Worm (Caenorhabditis elegans): ENCODE measurements around the gene F31F4.17.

ce11 chrV:660210-660609 lies at the start of gene F31F4.17:
- no peak for TF ChIP-seq mel-28 (tag; optimal IDR thresholded peaks at IDR 0.05; ENCODE audit: borderline replicate concordance)
- TF ChIP-seq somi-1 (GFP tag; optimal IDR thresholded peaks at IDR 0.05), result no peak
- TF ChIP-seq attf-5 (GFP tag; optimal IDR thresholded peaks at IDR 0.05), result no peak
- no peak for TF ChIP-seq ceh-100 (GFP tag; IDR thresholded peaks at IDR 0.05)
- TF ChIP-seq ceh-40 (GFP tag; IDR thresholded peaks at IDR 0.05), result no peak
- no peak for TF ChIP-seq ceh-58 (GFP tag; IDR thresholded peaks at IDR 0.05)
- TF ChIP-seq hmg-1.2 (GFP tag; IDR thresholded peaks at IDR 0.05), result no peak
- no peak for TF ChIP-seq nhr-90 (tag; optimal IDR thresholded peaks at IDR 0.05)
- no peak for TF ChIP-seq F22D6.2 (tag; optimal IDR thresholded peaks at IDR 0.05)
- TF ChIP-seq F52B5.7 (tag; optimal IDR thresholded peaks at IDR 0.05), result no peak
- no peak for TF ChIP-seq lir-1 (GFP tag; conservative IDR thresholded peaks at IDR 0.05)
- TF ChIP-seq F39B2.1 (GFP tag; IDR thresholded peaks at IDR 0.05), result no peak
- no peak for TF ChIP-seq him-1 (tag; optimal IDR thresholded peaks at IDR 0.05)
- no peak for TF ChIP-seq mcd-1 (GFP tag; IDR thresholded peaks at IDR 0.05)
